Fruit fly (Drosophila melanogaster) whole organism, embryonic: ENCODE data around the gene zld.

Experiments
- BEAF-32 ChIP-seq: fragments of 200-800 bp; sonication (Bioruptor generic); optimal IDR thresholded peaks from 3 replicates; lab custom pipeline; 2017; ENCODE audit warnings: missing biosample characterization, missing genetic modification characterization, mild to moderate bottlenecking, moderate library complexity, missing genetic modification reagents
- CG17186 ChIP-seq: fragments of 200-800 bp; sonication (Bioruptor generic); optimal IDR thresholded peaks from 3 replicates; lab custom pipeline; 2017; ENCODE audit warnings: missing biosample characterization, missing genetic modification reagents, missing genetic modification characterization
- CG17328 ChIP-seq: fragments of 200-800 bp; sonication (Bioruptor generic); IDR thresholded peaks from 2 replicates; pipeline ENCODE4 v1.3.6; 2022; ENCODE audit warnings: missing biosample characterization, missing genetic modification characterization
- CG17568 ChIP-seq: fragments of 200-800 bp; sonication (Bioruptor generic); optimal IDR thresholded peaks from 2 replicates; lab custom pipeline; 2018; ENCODE audit warnings: missing biosample characterization, mild to moderate bottlenecking, missing genetic modification characterization, moderate library complexity
- CG1832 ChIP-seq: fragments of 200-800 bp; sonication (Bioruptor generic); optimal IDR thresholded peaks from 2 replicates; lab custom pipeline; 2017; ENCODE audit warnings: missing biosample characterization, mild to moderate bottlenecking, missing genetic modification characterization, inconsistent platforms
- CG18476 ChIP-seq: fragments of 200-800 bp; sonication (Bioruptor generic); optimal IDR thresholded peaks from 2 replicates; lab custom pipeline; 2016; ENCODE audit warnings: missing biosample characterization, mild to moderate bottlenecking, missing genetic modification characterization
- CG18599 ChIP-seq: fragments of 200-800 bp; sonication (Bioruptor generic); optimal IDR thresholded peaks from 3 replicates; lab custom pipeline; 2017; ENCODE audit warnings: missing biosample characterization, missing genetic modification characterization, mild to moderate bottlenecking, moderate library complexity, missing genetic modification reagents
- CG3281 ChIP-seq: fragments of 200-800 bp; sonication (Bioruptor generic); optimal IDR thresholded peaks from 3 replicates; lab custom pipeline; 2017; ENCODE audit warnings: missing biosample characterization, mild to moderate bottlenecking, missing genetic modification characterization
- CG3838 ChIP-seq: fragments of 200-800 bp; sonication (Bioruptor generic); optimal IDR thresholded peaks from 3 replicates; lab custom pipeline; 2016; ENCODE audit warnings: missing biosample characterization, missing genetic modification characterization
- CG4404 ChIP-seq: fragments of 200-800 bp; sonication (Bioruptor generic); IDR thresholded peaks from 2 replicates; pipeline ENCODE4 v1.3.6; 2022; ENCODE audit warnings: missing biosample characterization, missing genetic modification characterization
- CG4854 ChIP-seq: fragments of 200-800 bp; sonication (Bioruptor generic); optimal IDR thresholded peaks from 2 replicates; lab custom pipeline; 2016; ENCODE audit warnings: missing biosample characterization, missing genetic modification characterization, inconsistent platforms
- CG6765 ChIP-seq: fragments of 200-800 bp; sonication (Bioruptor generic); optimal IDR thresholded peaks from 3 replicates; lab custom pipeline; 2017; ENCODE audit warnings: missing biosample characterization, mild to moderate bottlenecking, missing genetic modification characterization
- CG7372 ChIP-seq: fragments of 200-800 bp; sonication (Bioruptor generic); IDR thresholded peaks from 2 replicates; pipeline ENCODE4 v1.3.6; 2022; ENCODE audit warnings: missing biosample characterization, missing genetic modification characterization
- CG7745 ChIP-seq: fragments of 200-800 bp; sonication (Bioruptor generic); optimal IDR thresholded peaks from 2 replicates; lab custom pipeline; 2018; ENCODE audit warnings: missing biosample characterization, mild to moderate bottlenecking, missing genetic modification characterization, moderate library complexity
- CG8089 ChIP-seq: fragments of 200-800 bp; sonication (Bioruptor generic); optimal IDR thresholded peaks from 3 replicates; lab custom pipeline; 2016; ENCODE audit warnings: missing biosample characterization, missing genetic modification characterization
- CG8388 ChIP-seq: fragments of 200-800 bp; sonication (Bioruptor generic); optimal IDR thresholded peaks from 2 replicates; lab custom pipeline; 2019; ENCODE audit warnings: missing biosample characterization, mild to moderate bottlenecking, missing genetic modification characterization, moderate library complexity
- CG9437 ChIP-seq: fragments of 200-800 bp; sonication (Bioruptor generic); optimal IDR thresholded peaks from 2 replicates; lab custom pipeline; 2018; ENCODE audit warnings: missing biosample characterization, mild to moderate bottlenecking, missing genetic modification characterization
- CG9609 ChIP-seq: fragments of 200-800 bp; sonication (Bioruptor generic); optimal IDR thresholded peaks from 3 replicates; lab custom pipeline; 2016; ENCODE audit warnings: missing biosample characterization, missing genetic modification characterization
- CG9876 ChIP-seq: fragments of 200-800 bp; sonication (Bioruptor generic); optimal IDR thresholded peaks from 2 replicates; lab custom pipeline; 2016; ENCODE audit warnings: missing biosample characterization, missing genetic modification characterization
- Camta ChIP-seq: fragments of 200-800 bp; sonication (Bioruptor generic); optimal IDR thresholded peaks from 2 replicates; lab custom pipeline; 2016; ENCODE audit warnings: missing biosample characterization, missing genetic modification characterization
- Fer3 ChIP-seq: fragments of 200-800 bp; sonication (Bioruptor generic); optimal IDR thresholded peaks from 2 replicates; lab custom pipeline; 2018; ENCODE audit warnings: missing biosample characterization, mild to moderate bottlenecking, missing genetic modification characterization, moderate library complexity
- H2.0 ChIP-seq: fragments of 200-800 bp; sonication (Bioruptor generic); IDR thresholded peaks from 2 replicates; pipeline ENCODE4 v1.3.6; 2022; ENCODE audit warnings: missing biosample characterization, missing genetic modification characterization
- HmgZ ChIP-seq: fragments of 200-800 bp; sonication (Bioruptor generic); optimal IDR thresholded peaks from 2 replicates; lab custom pipeline; 2018; ENCODE audit warnings: missing biosample characterization, mild to moderate bottlenecking, missing genetic modification characterization
- Hsf ChIP-seq: fragments of 200-800 bp; sonication (Bioruptor generic); optimal IDR thresholded peaks from 3 replicates; lab custom pipeline; 2016; ENCODE audit warnings: missing biosample characterization, missing genetic modification characterization
- Lhr ChIP-seq: fragments of 200-800 bp; sonication (Bioruptor generic); optimal IDR thresholded peaks from 3 replicates; lab custom pipeline; 2017; ENCODE audit warnings: mild to moderate bottlenecking, missing biosample characterization, missing genetic modification reagents, missing genetic modification characterization
- NfI ChIP-seq: fragments of 200-800 bp; sonication (Bioruptor generic); optimal IDR thresholded peaks from 3 replicates; lab custom pipeline; 2018; ENCODE audit warnings: missing biosample characterization, mild to moderate bottlenecking, missing genetic modification characterization, moderate library complexity
- PHDP ChIP-seq: fragments of 200-800 bp; sonication (Bioruptor generic); optimal IDR thresholded peaks from 3 replicates; lab custom pipeline; 2018; ENCODE audit warnings: missing biosample characterization, mild to moderate bottlenecking, missing genetic modification characterization, moderate library complexity
- Scr ChIP-seq: fragments of 200-800 bp; sonication (Bioruptor generic); IDR thresholded peaks from 2 replicates; pipeline ENCODE4 v1.3.6; 2022; ENCODE audit warnings: missing biosample characterization, missing genetic modification characterization; ENCODE audit not compliant: partially characterized antibody
- Sox102F ChIP-seq: fragments of 200-800 bp; sonication (Bioruptor generic); optimal IDR thresholded peaks from 2 replicates; lab custom pipeline; 2018; ENCODE audit warnings: missing biosample characterization, mild to moderate bottlenecking, missing genetic modification characterization, moderate library complexity
- Ssrp ChIP-seq: fragments of 200-800 bp; sonication (Bioruptor generic); optimal IDR thresholded peaks from 2 replicates; lab custom pipeline; 2018; ENCODE audit warnings: missing biosample characterization, mild to moderate bottlenecking, missing genetic modification characterization, moderate library complexity
- ac ChIP-seq: fragments of 200-800 bp; sonication (Bioruptor generic); optimal IDR thresholded peaks from 3 replicates; lab custom pipeline; 2017; ENCODE audit warnings: missing biosample characterization, mild to moderate bottlenecking, missing genetic modification characterization
- al ChIP-seq: fragments of 200-800 bp; sonication (Bioruptor generic); IDR thresholded peaks from 2 replicates; pipeline ENCODE4 v1.3.6; 2022; ENCODE audit warnings: missing biosample characterization, missing genetic modification characterization
- az2 ChIP-seq: fragments of 200-800 bp; sonication (Bioruptor generic); optimal IDR thresholded peaks from 3 replicates; lab custom pipeline; 2016; ENCODE audit warnings: missing biosample characterization, missing genetic modification characterization
- btn ChIP-seq: fragments of 200-800 bp; sonication (Bioruptor generic); optimal IDR thresholded peaks from 2 replicates; lab custom pipeline; 2016; ENCODE audit warnings: missing biosample characterization, missing genetic modification characterization
- crol ChIP-seq: fragments of 200-800 bp; sonication (Bioruptor generic); IDR thresholded peaks from 2 replicates; pipeline ENCODE4 v1.3.6; 2022; ENCODE audit warnings: missing biosample characterization, missing genetic modification characterization
- dimm ChIP-seq: fragments of 200-800 bp; sonication (Bioruptor generic); IDR thresholded peaks from 2 replicates; pipeline ENCODE4 v1.3.6; 2022; ENCODE audit warnings: missing biosample characterization, missing genetic modification characterization
- ems ChIP-seq: fragments of 200-800 bp; sonication (Bioruptor generic); optimal IDR thresholded peaks from 3 replicates; lab custom pipeline; 2016; ENCODE audit warnings: missing biosample characterization, missing genetic modification characterization
- eyg ChIP-seq: fragments of 200-800 bp; sonication (Bioruptor generic); optimal IDR thresholded peaks from 3 replicates; lab custom pipeline; 2016; ENCODE audit warnings: missing biosample characterization, missing genetic modification characterization
- fd64A ChIP-seq: fragments of 200-800 bp; sonication (Bioruptor generic); optimal IDR thresholded peaks from 3 replicates; lab custom pipeline; 2018; ENCODE audit warnings: missing biosample characterization, mild to moderate bottlenecking, missing genetic modification characterization
- ftz-f1 ChIP-seq: fragments of 200-800 bp; sonication (Bioruptor generic); optimal IDR thresholded peaks from 2 replicates; lab custom pipeline; 2016; ENCODE audit warnings: missing biosample characterization, missing genetic modification characterization
- hb ChIP-seq: fragments of 200-800 bp; sonication (Bioruptor generic); IDR thresholded peaks from 3 replicates; pipeline ENCODE4 v1.3.6; 2022; ENCODE audit warnings: missing biosample characterization, missing genetic modification characterization; ENCODE audit not compliant: partially characterized antibody
- insv ChIP-seq, 2 experiments: fragments of 200-800 bp; sonication (Bioruptor generic); optimal IDR thresholded peaks; 3 replicates each; lab custom pipeline; 2016 to 2018; ENCODE audit warnings: missing biosample characterization in 2 of 2, missing genetic modification characterization in 2 of 2
- jing ChIP-seq: fragments of 200-800 bp; sonication (Bioruptor generic); optimal IDR thresholded peaks from 2 replicates; lab custom pipeline; 2018; ENCODE audit warnings: missing biosample characterization, mild to moderate bottlenecking, missing genetic modification characterization
- kay ChIP-seq: fragments of 200-800 bp; sonication (Bioruptor generic); optimal IDR thresholded peaks from 2 replicates; lab custom pipeline; 2016; ENCODE audit warnings: missing biosample characterization, missing genetic modification characterization
- nerfin-2 ChIP-seq: fragments of 200-800 bp; sonication (Bioruptor generic); IDR thresholded peaks from 2 replicates; pipeline ENCODE4 v1.3.6; 2022; ENCODE audit warnings: missing biosample characterization, missing genetic modification characterization; ENCODE audit not compliant: partially characterized antibody
- p53 ChIP-seq: fragments of 200-800 bp; sonication (Bioruptor generic); optimal IDR thresholded peaks from 2 replicates; lab custom pipeline; 2016; ENCODE audit warnings: missing biosample characterization, missing genetic modification characterization
- pfk ChIP-seq: fragments of 200-800 bp; sonication (Bioruptor generic); optimal IDR thresholded peaks from 2 replicates; lab custom pipeline; 2018; ENCODE audit warnings: missing biosample characterization, mild to moderate bottlenecking, missing genetic modification characterization, moderate library complexity
- repo ChIP-seq: fragments of 200-800 bp; sonication (Bioruptor generic); optimal IDR thresholded peaks from 2 replicates; lab custom pipeline; 2016; ENCODE audit warnings: missing biosample characterization, missing genetic modification characterization
- slbo ChIP-seq: fragments of 200-800 bp; sonication (Bioruptor generic); IDR thresholded peaks from 2 replicates; pipeline ENCODE4 v1.3.6; 2022; ENCODE audit warnings: missing biosample characterization, missing genetic modification characterization
- vfl ChIP-seq: fragments of 200-800 bp; sonication (Bioruptor generic); optimal IDR thresholded peaks from 2 replicates; lab custom pipeline; 2016; ENCODE audit warnings: missing biosample characterization, missing genetic modification characterization

Gene zld

dm6 chrX:19769821-19770519 lies 13.4 kb downstream of the zld start (continued):
- TF ChIP-seq jing (GFP tag; lab: Kevin White, UChicago), result no peak
- TF ChIP-seq CG17568, result no peak
- TF ChIP-seq CG1832 (GFP tag; lab: Kevin White, UChicago), result peak; percentile 29
- no peak for TF ChIP-seq CG9437 (GFP tag; lab: Kevin White, UChicago)
- TF ChIP-seq ac (GFP tag; lab: Kevin White, UChicago), result peak; percentile 18
- TF ChIP-seq al (GFP tag; lab: Robert Waterston, UW), result no peak
- peak; percentile 43 for TF ChIP-seq Camta (GFP tag; lab: Kevin White, UChicago)
- no peak for TF ChIP-seq p53 (GFP tag; lab: Kevin White, UChicago)
- TF ChIP-seq CG8089, result no peak
- no peak for TF ChIP-seq ftz-f1 (GFP tag; lab: Kevin White, UChicago)
- TF ChIP-seq CG17328 (GFP tag; lab: Robert Waterston, UW), result peak; percentile 52
- peak; percentile 57 for TF ChIP-seq CG8388
- no peak for TF ChIP-seq CG17186 (GFP tag; lab: Kevin White, UChicago)
- TF ChIP-seq CG9876 (GFP tag; lab: Kevin White, UChicago), result no peak
- TF ChIP-seq fd64A (GFP tag; lab: Kevin White, UChicago), result no peak
- TF ChIP-seq crol, result peak; percentile 95
- no peak for TF ChIP-seq BEAF-32 (GFP tag; lab: Kevin White, UChicago)
- no peak for TF ChIP-seq HmgZ (tag; lab: Kevin White, UChicago)
- TF ChIP-seq PHDP (tag; lab: Kevin White, UChicago), result peak; percentile 28
- no peak for TF ChIP-seq H2.0 (GFP tag; lab: Robert Waterston, UW)
- no peak for TF ChIP-seq hb (GFP tag; lab: Robert Waterston, UW)
- TF ChIP-seq Hsf (GFP tag; lab: Kevin White, UChicago), result peak; percentile 42
- TF ChIP-seq Lhr (GFP tag; lab: Kevin White, UChicago), result no peak
- TF ChIP-seq pfk (GFP tag; lab: Kevin White, UChicago), result no peak
- TF ChIP-seq CG18599 (GFP tag; lab: Kevin White, UChicago), result peak; percentile 26
- no peak for TF ChIP-seq btn (GFP tag; lab: Kevin White, UChicago)
- peak; percentile 14 for TF ChIP-seq ems
- no peak for TF ChIP-seq vfl (GFP tag; lab: Kevin White, UChicago)
- no peak for TF ChIP-seq repo (GFP tag; lab: Kevin White, UChicago)
- TF ChIP-seq kay (GFP tag; lab: Kevin White, UChicago), result peak; percentile 25
- no peak for TF ChIP-seq CG6765 (GFP tag; lab: Kevin White, UChicago)
- TF ChIP-seq CG3281, result no peak
- TF ChIP-seq Sox102F (GFP tag; lab: Kevin White, UChicago), result peak; percentile 21
- no peak for TF ChIP-seq CG7372 (GFP tag; lab: Robert Waterston, UW)
- peak; percentile 52 for TF ChIP-seq Ssrp (tag; lab: Kevin White, UChicago)
- TF ChIP-seq CG18476, result peak; percentile 38
- TF ChIP-seq CG4404 (GFP tag; lab: Robert Waterston, UW), result peak; percentile 32; the same call in 1 of the 2 replicates
- TF ChIP-seq CG4854 (GFP tag; lab: Kevin White, UChicago), result no peak
- no peak for TF ChIP-seq eyg (GFP tag; lab: Kevin White, UChicago)
- TF ChIP-seq NfI (GFP tag; lab: Kevin White, UChicago), result no peak
- peak; percentile 25 for TF ChIP-seq Fer3
- TF ChIP-seq Scr (GFP tag; lab: Robert Waterston, UW), result no peak
- TF ChIP-seq CG3838 (GFP tag; lab: Kevin White, UChicago), result no peak
- TF ChIP-seq dimm (GFP tag; lab: Robert Waterston, UW), result no peak
- peak; percentile 24 for TF ChIP-seq az2 (GFP tag; lab: Kevin White, UChicago)
- peak; percentile 31; the same call in 1 of the 2 replicates for TF ChIP-seq slbo
- TF ChIP-seq CG7745, result no peak
- TF ChIP-seq insv (GFP tag; optimal IDR thresholded peaks at IDR 0.05; lab: Kevin White, UChicago), result no peak
- TF ChIP-seq CG9609 (GFP tag; lab: Kevin White, UChicago), result no peak
- no peak for TF ChIP-seq nerfin-2
